Fruit fly (Drosophila melanogaster) whole organism, wandering third instar larva: ENCODE results near the gene Sid.

Source experiments
- Abd-B ChIP-seq: fragments of >200 bp; optimal IDR thresholded peaks from 2 replicates; lab custom pipeline; 2017; ENCODE audit warnings: missing biosample characterization, missing genetic modification characterization
- CG32264 ChIP-seq: fragments of 200-800 bp; sonication (Bioruptor generic); optimal IDR thresholded peaks from 2 replicates; lab custom pipeline; 2016; ENCODE audit warnings: missing biosample characterization, missing genetic modification characterization
- CG9705 ChIP-seq: fragments of 200-800 bp; sonication (Bioruptor generic); optimal IDR thresholded peaks from 2 replicates; lab custom pipeline; 2018; ENCODE audit warnings: missing biosample characterization, mild to moderate bottlenecking, missing genetic modification characterization
- CrebA ChIP-seq: fragments of 200-800 bp; sonication (Bioruptor generic); optimal IDR thresholded peaks from 2 replicates; lab custom pipeline; 2016; ENCODE audit warnings: missing biosample characterization, mild to moderate bottlenecking, missing genetic modification characterization, borderline replicate concordance
- Dfd ChIP-seq: fragments of >200 bp; optimal IDR thresholded peaks from 2 replicates; lab custom pipeline; 2017; ENCODE audit warnings: missing biosample characterization, missing genetic modification characterization
- Dif ChIP-seq: fragments of 200-275, 200-300 bp; sonication (Bioruptor generic); optimal IDR thresholded peaks from 2 replicates; lab custom pipeline; 2018; ENCODE audit warnings: missing biosample characterization, missing genetic modification characterization; ENCODE audit not compliant: partially characterized antibody
- GATAd ChIP-seq: sonication (Bioruptor generic); optimal IDR thresholded peaks from 2 replicates; lab custom pipeline; 2016; ENCODE audit warnings: missing biosample characterization, missing genetic modification characterization
- HLH106 ChIP-seq: fragments of 200-800 bp; optimal IDR thresholded peaks from 3 replicates; lab custom pipeline; 2019; ENCODE audit warnings: missing biosample characterization, mild to moderate bottlenecking, missing genetic modification characterization, moderate library complexity
- Hnf4 ChIP-seq: fragments of 200-800 bp; sonication (Bioruptor generic); optimal IDR thresholded peaks from 2 replicates; lab custom pipeline; 2016; ENCODE audit warnings: missing biosample characterization, mild to moderate bottlenecking, missing genetic modification characterization
- Hr78 ChIP-seq: fragments of >200 bp; optimal IDR thresholded peaks from 2 replicates; lab custom pipeline; 2017; ENCODE audit warnings: missing biosample characterization, missing genetic modification characterization
- Hr83 ChIP-seq: fragments of 200-300 bp; sonication (Bioruptor generic); optimal IDR thresholded peaks from 2 replicates; lab custom pipeline; 2016; ENCODE audit warnings: missing biosample characterization, mild to moderate bottlenecking, missing genetic modification characterization, moderate library complexity; ENCODE audit not compliant: poor library complexity, severe bottlenecking
- Jra ChIP-seq: sonication (Bioruptor generic); optimal IDR thresholded peaks from 2 replicates; lab custom pipeline; 2016; ENCODE audit warnings: missing biosample characterization, missing genetic modification characterization
- Mio ChIP-seq: sonication (Bioruptor generic); optimal IDR thresholded peaks from 2 replicates; lab custom pipeline; 2016; ENCODE audit warnings: missing biosample characterization, missing genetic modification characterization
- Myc ChIP-seq: fragments of >200 bp; optimal IDR thresholded peaks from 2 replicates; lab custom pipeline; 2017
- N ChIP-seq: fragments of >200 bp; optimal IDR thresholded peaks from 2 replicates; lab custom pipeline; 2018; ENCODE audit warnings: missing biosample characterization, missing external identifiers, missing genetic modification characterization
- OdsH ChIP-seq: fragments of 200-800 bp; sonication (Bioruptor generic); optimal IDR thresholded peaks from 2 replicates; lab custom pipeline; 2016; ENCODE audit warnings: missing biosample characterization, mild to moderate bottlenecking, missing genetic modification characterization
- Rel ChIP-seq, 2 experiments: fragments of 200-800 bp; sonication (Bioruptor generic) in 1 of 2; optimal IDR thresholded peaks; 2 replicates in 1 of 2; 3 replicates in 1 of 2; lab custom pipeline; 2016 to 2019; ENCODE audit warnings: mild to moderate bottlenecking in 2 of 2, missing biosample characterization in 2 of 2, missing genetic modification characterization in 2 of 2, moderate library complexity in 1 of 2
- Sp1 ChIP-seq: fragments of 200-800 bp; sonication (Bioruptor generic); optimal IDR thresholded peaks from 3 replicates; lab custom pipeline; 2019; ENCODE audit warnings: missing biosample characterization, mild to moderate bottlenecking, missing genetic modification characterization, moderate library complexity
- Vsx2 ChIP-seq: fragments of 200-300, 225-300 bp; sonication (Bioruptor generic); optimal IDR thresholded peaks from 2 replicates; lab custom pipeline; 2018; ENCODE audit warnings: missing biosample characterization, missing genetic modification characterization; ENCODE audit not compliant: partially characterized antibody
- br ChIP-seq: fragments of 200-800 bp; sonication (Bioruptor generic); optimal IDR thresholded peaks from 2 replicates; lab custom pipeline; 2016; ENCODE audit warnings: missing biosample characterization, missing genetic modification characterization
- brk ChIP-seq: fragments of 200-800 bp; sonication (Bioruptor generic); optimal IDR thresholded peaks from 2 replicates; lab custom pipeline; 2016; ENCODE audit warnings: missing biosample characterization, mild to moderate bottlenecking, missing genetic modification characterization
- dl ChIP-seq, 2 experiments: fragments of 175-275, 200-275 bp in 1 of 2; fragments of 200-275 bp in 1 of 2; sonication (Bioruptor generic); optimal IDR thresholded peaks; lab custom pipeline; 2018; ENCODE audit warnings: mild to moderate bottlenecking in 2 of 2, missing biosample characterization in 2 of 2, missing genetic modification characterization in 2 of 2, moderate library complexity in 2 of 2; ENCODE audit not compliant: partially characterized antibody in 2 of 2, insufficient read depth in 1 of 2
- dmrt93B ChIP-seq: fragments of 200-800 bp; sonication (Bioruptor generic); optimal IDR thresholded peaks from 2 replicates; lab custom pipeline; 2018; ENCODE audit warnings: missing biosample characterization, mild to moderate bottlenecking, missing genetic modification characterization
- dsf ChIP-seq: sonication (Bioruptor generic); optimal IDR thresholded peaks from 2 replicates; lab custom pipeline; 2016; ENCODE audit warnings: missing biosample characterization, missing genetic modification characterization, borderline replicate concordance
- ey ChIP-seq: fragments of 200-800 bp; sonication (Bioruptor generic); optimal IDR thresholded peaks from 2 replicates; lab custom pipeline; 2016; ENCODE audit warnings: missing biosample characterization, missing genetic modification characterization
- foxo ChIP-seq, 2 experiments: fragments of 200-800 bp; sonication (Bioruptor generic); optimal IDR thresholded peaks; 2 replicates in 1 of 2; 3 replicates in 1 of 2; lab custom pipeline; 2016 to 2017; ENCODE audit warnings: missing biosample characterization in 2 of 2, missing genetic modification characterization in 2 of 2
- fru ChIP-seq: fragments of 200-800 bp; sonication (Bioruptor generic); optimal IDR thresholded peaks from 3 replicates; lab custom pipeline; 2016; ENCODE audit warnings: missing biosample characterization, mild to moderate bottlenecking, missing genetic modification characterization
- h ChIP-seq: fragments of 200-800 bp; sonication (Bioruptor generic); optimal IDR thresholded peaks from 3 replicates; lab custom pipeline; 2016; ENCODE audit warnings: missing biosample characterization, mild to moderate bottlenecking, missing genetic modification characterization
- jim ChIP-seq: fragments of 175-275, 200-325 bp; sonication (Bioruptor generic); optimal IDR thresholded peaks from 2 replicates; lab custom pipeline; 2016; ENCODE audit warnings: missing biosample characterization, mild to moderate bottlenecking, missing genetic modification characterization
- lola ChIP-seq: fragments of >200 bp; optimal IDR thresholded peaks from 2 replicates; lab custom pipeline; 2017; ENCODE audit warnings: missing biosample characterization, missing genetic modification characterization
- pan ChIP-seq: fragments of >200 bp; optimal IDR thresholded peaks from 2 replicates; lab custom pipeline; 2017
- psq ChIP-seq: fragments of 200-800 bp; sonication (Bioruptor generic); optimal IDR thresholded peaks from 3 replicates; lab custom pipeline; 2017; ENCODE audit warnings: missing biosample characterization, mild to moderate bottlenecking, missing genetic modification characterization, moderate library complexity
- rgr ChIP-seq: fragments of 200-800 bp; sonication (Bioruptor generic); optimal IDR thresholded peaks from 3 replicates; lab custom pipeline; 2016; ENCODE audit warnings: missing biosample characterization, mild to moderate bottlenecking, missing genetic modification characterization
- sage ChIP-seq: fragments of 200-800 bp; sonication (Bioruptor generic); optimal IDR thresholded peaks from 2 replicates; lab custom pipeline; 2016; ENCODE audit warnings: missing biosample characterization, mild to moderate bottlenecking, missing genetic modification characterization
- sv ChIP-seq: fragments of 200-800 bp; sonication (Bioruptor generic); optimal IDR thresholded peaks from 3 replicates; lab custom pipeline; 2016; ENCODE audit warnings: missing biosample characterization, missing genetic modification characterization
- tai ChIP-seq: sonication (Bioruptor generic); optimal IDR thresholded peaks from 2 replicates; lab custom pipeline; 2016; ENCODE audit warnings: missing biosample characterization, missing genetic modification characterization
- usp ChIP-seq: fragments of >200 bp; optimal IDR thresholded peaks from 2 replicates; lab custom pipeline; 2017; ENCODE audit warnings: missing biosample characterization, missing genetic modification characterization
- woc ChIP-seq: sonication (Bioruptor generic); optimal IDR thresholded peaks from 2 replicates; lab custom pipeline; 2016; ENCODE audit warnings: missing biosample characterization, mild to moderate bottlenecking, missing genetic modification characterization

The Sid gene

DNA sequence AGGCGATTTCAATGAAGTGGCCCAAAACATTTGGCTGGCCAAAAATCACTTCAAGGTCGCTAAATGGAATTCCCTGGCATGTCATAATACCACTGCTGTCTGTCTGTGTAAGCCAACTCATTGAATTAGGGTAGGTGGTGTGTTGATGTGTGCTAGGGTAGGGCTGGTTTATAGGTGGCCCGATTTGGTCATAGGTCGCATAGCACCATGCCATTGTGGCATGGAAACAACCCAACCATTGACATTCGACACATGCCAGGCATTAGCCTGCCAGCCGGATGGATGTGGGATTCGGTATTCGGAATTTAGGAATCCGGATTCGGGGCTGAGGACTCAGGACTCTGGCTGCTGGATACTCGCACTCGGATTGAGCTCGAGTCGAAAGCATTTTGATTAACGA, 7.5 kb upstream of the Sid start:
- TF ChIP-seq Abd-B (GFP tag; lab: Kevin White, UChicago) (no peak), dl (GFP tag; optimal IDR thresholded peaks at IDR 0.05; lab: Kevin White, UChicago; ENCODE audit: insufficient read depth in 1 of 2, partially characterized antibody in 2 of 2) (no peak), rgr (no peak), brk (GFP tag; lab: Kevin White, UChicago) (no peak)
- TF ChIP-seq, all 38 proteins: peak for 0

DNA sequence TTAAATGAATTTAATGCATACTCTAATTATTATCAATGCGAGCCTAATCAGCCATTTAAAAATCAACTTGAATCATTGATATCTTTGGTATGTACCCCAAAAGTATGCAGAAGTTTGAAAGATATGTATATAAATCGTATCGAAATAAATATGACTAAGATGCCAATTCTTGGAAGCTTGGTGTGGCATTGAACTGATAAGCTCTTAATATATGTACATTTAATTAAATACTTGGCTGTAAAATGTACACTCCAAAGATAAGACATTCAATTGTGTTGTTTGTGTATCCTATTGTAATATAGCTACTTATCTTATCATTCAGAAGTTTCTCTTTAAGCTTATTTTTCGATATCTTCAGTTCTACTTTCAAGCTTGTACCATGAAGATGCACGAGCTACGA, 1.6 kb upstream of the Sid start, which contains the start of gene CG33346:
Gene CG33346, plus strand, starts transcription at position 380 of the 400 bp plus-strand sequence.
- TF ChIP-seq h (GFP tag; lab: Kevin White, UChicago): no peak
- no peak for TF ChIP-seq Dfd
- no peak for TF ChIP-seq sv (GFP tag; lab: Kevin White, UChicago)
- no peak for TF ChIP-seq fru (GFP tag; lab: Kevin White, UChicago)

DNA sequence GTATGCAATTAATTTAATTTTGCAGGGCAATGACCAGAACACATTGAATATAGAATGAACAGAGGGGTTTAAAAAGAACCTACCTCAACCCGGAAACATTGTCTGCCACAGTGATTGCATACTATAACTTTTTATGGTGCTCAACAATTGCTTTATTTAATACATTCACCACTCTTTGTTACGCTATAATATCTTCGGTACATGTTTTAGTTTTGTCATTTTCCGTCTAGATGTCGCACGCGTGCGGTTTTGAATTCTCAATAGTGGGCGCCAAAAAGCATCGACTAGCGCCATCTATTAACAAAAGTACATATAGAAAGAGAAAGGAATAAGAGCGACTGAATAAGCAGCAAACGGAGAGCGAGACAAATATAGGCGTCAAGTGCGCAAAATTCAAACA, 1.6 kb downstream of the Sid start:
- TF ChIP-seq Hr78: no peak
- TF ChIP-seq fru (GFP tag; lab: Kevin White, UChicago): peak; percentile 71
- TF ChIP-seq Myc: peak; percentile 95
- TF ChIP-seq Dfd: no peak
- TF ChIP-seq h (GFP tag; lab: Kevin White, UChicago): peak; percentile 83
- TF ChIP-seq ey (GFP tag; lab: Kevin White, UChicago): peak; percentile 66
- TF ChIP-seq psq: peak; percentile 62
- peak; percentile 37 for TF ChIP-seq CrebA (GFP tag; lab: Kevin White, UChicago)
- no peak for TF ChIP-seq N (GFP tag; lab: Kevin White, UChicago)
- peak; percentile 64 for TF ChIP-seq dmrt93B (GFP tag; lab: Kevin White, UChicago)
- no peak for TF ChIP-seq Vsx2 (GFP tag; lab: Kevin White, UChicago)
- TF ChIP-seq woc: no peak
- no peak for TF ChIP-seq Abd-B (GFP tag; lab: Kevin White, UChicago)
- no peak for TF ChIP-seq sage (GFP tag; lab: Kevin White, UChicago)
- TF ChIP-seq GATAd: no peak
- TF ChIP-seq HLH106 (tag; lab: Kevin White, UChicago): peak; percentile 69
- TF ChIP-seq tai: peak; percentile 85
- TF ChIP-seq Mio (GFP tag; lab: Kevin White, UChicago): no peak
- TF ChIP-seq CG32264: no peak
- no peak for TF ChIP-seq Dif
- peak; percentile 65 for TF ChIP-seq Jra (GFP tag; lab: Kevin White, UChicago)
- TF ChIP-seq rgr: peak; percentile 72
- TF ChIP-seq usp (GFP tag; lab: Kevin White, UChicago): no peak
- TF ChIP-seq brk (GFP tag; lab: Kevin White, UChicago): peak; percentile 48
- peak; percentile 52 for TF ChIP-seq CG9705 (GFP tag; lab: Kevin White, UChicago)
- TF ChIP-seq Hr83 (GFP tag; lab: Kevin White, UChicago): peak; percentile 76
- no peak for TF ChIP-seq Sp1 (GFP tag; lab: Kevin White, UChicago)
- TF ChIP-seq jim (GFP tag; lab: Kevin White, UChicago): no peak
- TF ChIP-seq sv (GFP tag; lab: Kevin White, UChicago): peak; percentile 37
- TF ChIP-seq Rel (GFP tag; optimal IDR thresholded peaks at IDR 0.05; lab: Kevin White, UChicago): no peak
- TF ChIP-seq Rel (tag; optimal IDR thresholded peaks at IDR 0.05; lab: Kevin White, UChicago): peak; percentile 21
- TF ChIP-seq foxo (GFP tag; optimal IDR thresholded peaks at IDR 0.05; lab: Kevin White, UChicago): peak in 1 of 2 experiments; percentile 83
- peak; percentile 80 for TF ChIP-seq br (GFP tag; lab: Kevin White, UChicago)
- peak; percentile 78 for TF ChIP-seq Hnf4 (GFP tag; lab: Kevin White, UChicago)
- no peak for TF ChIP-seq pan (lab: Kevin White, UChicago)
- TF ChIP-seq lola (GFP tag; lab: Kevin White, UChicago): no peak
- TF ChIP-seq dsf: peak; percentile 60
- TF ChIP-seq OdsH (GFP tag; lab: Kevin White, UChicago): peak; percentile 73
- no peak for TF ChIP-seq dl (GFP tag; optimal IDR thresholded peaks at IDR 0.05; lab: Kevin White, UChicago; ENCODE audit: insufficient read depth in 1 of 2, partially characterized antibody in 2 of 2)
